Fruit fly (Drosophila melanogaster) Kc167 (cell line): ENCODE data around the gene CG14205.

Experiments used
- Myc ChIP-seq: fragments of >200 bp; optimal IDR thresholded peaks from 2 replicates; lab custom pipeline; 2017; ENCODE audit warnings: missing external identifiers
- insv ChIP-seq: fragments of >200 bp; optimal IDR thresholded peaks from 3 replicates; lab custom pipeline; 2018; ENCODE audit warnings: missing external identifiers

dm6 chrX:19601644-19602043 lies 9.2 kb downstream of the CG14205 start, which contains the start of gene CG14220:
- TF ChIP-seq insv (lab: Kevin White, UChicago) (no peak), Myc (lab: Kevin White, UChicago) (no peak)
